Worm (Caenorhabditis elegans) whole organism, L4/young adult: ENCODE measurements around the gene F44E5.1.

Experiments used
- W03F9.2 ChIP-seq: fragments of 150-350 bp; optimal IDR thresholded peaks from 2 replicates; lab custom pipeline; 2014; ENCODE audit warnings: missing biosample characterization, missing genetic modification characterization
- him-1 ChIP-seq: sonication (generic microtip); optimal IDR thresholded peaks from 2 replicates; lab custom pipeline; 2016; ENCODE audit warnings: missing genotype, missing genetic modification reagents, missing genetic modification characterization, missing compliant biosample characterization

DNA sequence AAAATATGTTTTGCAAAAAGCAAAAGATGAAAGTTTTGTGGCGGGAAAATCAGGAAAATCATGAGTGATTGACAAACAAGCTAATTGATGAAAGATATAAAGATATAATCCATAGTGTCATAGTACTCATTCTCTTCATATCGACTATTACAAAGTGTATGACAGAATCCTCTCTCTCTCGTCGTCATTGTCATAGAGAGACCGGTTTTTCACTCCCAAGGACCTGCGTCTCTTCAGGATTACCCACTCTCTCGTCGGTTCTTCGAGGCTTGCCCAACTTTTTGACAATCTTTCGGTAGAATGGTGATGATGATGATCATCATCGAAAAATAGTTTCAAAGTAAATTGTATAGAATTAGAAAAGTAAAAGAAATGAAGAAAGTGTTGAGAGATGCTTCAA lies 37.0 kb downstream of the F44E5.1 start:
- no peak for TF ChIP-seq W03F9.2 (tag; lab: Kevin White, UChicago)
- TF ChIP-seq him-1 (tag; lab: Kevin White, UChicago): no peak
